Fruit fly (Drosophila melanogaster): ENCODE results near the gene CG33203.

CG33203 gene

dm6 chr3R:28831626-28832267 is 55.8 kb downstream of the CG33203 start, which contains the start of gene WASp:
TSS of gene WASp (minus strand) at chr3R:28832024.
- peak; percentile 48 for TF ChIP-seq CG31627 (GFP tag; optimal IDR thresholded peaks at IDR 0.05)
- TF ChIP-seq Lpt (GFP tag; optimal IDR thresholded peaks at IDR 0.05) = peak; percentile 9
- no peak for TF ChIP-seq svp (GFP tag)
- TF ChIP-seq CG11294 (GFP tag; IDR thresholded peaks at IDR 0.05) = no peak
- TF ChIP-seq CG1621 (tag; optimal IDR thresholded peaks at IDR 0.05) = no peak
- no peak for TF ChIP-seq CG9139 (GFP tag; optimal IDR thresholded peaks at IDR 0.05)
- peak in 1 of 2 experiments; percentile 55 for TF ChIP-seq ss (GFP tag; optimal IDR thresholded peaks at IDR 0.05)
- no peak for TF ChIP-seq CG10669 (GFP tag; optimal IDR thresholded peaks at IDR 0.05)
- peak; percentile 21 for TF ChIP-seq Sox15 (GFP tag; optimal IDR thresholded peaks at IDR 0.05)
- TF ChIP-seq CG11762 (GFP tag; optimal IDR thresholded peaks at IDR 0.05; ENCODE audit: insufficient read depth) = no peak
- no peak for TF ChIP-seq CG11902 (GFP tag; optimal IDR thresholded peaks at IDR 0.05)
- TF ChIP-seq CG3919 (GFP tag; optimal IDR thresholded peaks at IDR 0.05) = no peak
- no peak for TF ChIP-seq Smox (GFP tag; optimal IDR thresholded peaks at IDR 0.05)
- TF ChIP-seq CG34406 (GFP tag; optimal IDR thresholded peaks at IDR 0.05) = no peak
- TF ChIP-seq cyc (GFP tag; optimal IDR thresholded peaks at IDR 0.05) = no peak
- TF ChIP-seq vri (GFP tag; optimal IDR thresholded peaks at IDR 0.05) = no peak
- peak; percentile 47 for TF ChIP-seq dac (GFP tag; optimal IDR thresholded peaks at IDR 0.05)
- TF ChIP-seq dsx (GFP tag; optimal IDR thresholded peaks at IDR 0.05; ENCODE audit: poor library complexity, severe bottlenecking) = no peak
- TF ChIP-seq Sox102F (GFP tag; optimal IDR thresholded peaks at IDR 0.05) = no peak
- TF ChIP-seq spab (GFP tag; optimal IDR thresholded peaks at IDR 0.05) = no peak
- TF ChIP-seq net (GFP tag; optimal IDR thresholded peaks at IDR 0.05) = no peak
- no peak for TF ChIP-seq Eip93F (GFP tag; optimal IDR thresholded peaks at IDR 0.05)
- TF ChIP-seq Blimp-1 (GFP tag; optimal IDR thresholded peaks at IDR 0.05) = no peak
- no peak for TF ChIP-seq eg (GFP tag; IDR thresholded peaks at IDR 0.05)
- TF ChIP-seq CG6792 (GFP tag; optimal IDR thresholded peaks at IDR 0.05) = no peak
- TF ChIP-seq CG3032 (tag; optimal IDR thresholded peaks at IDR 0.05) = peak; percentile 44
- peak; percentile 23 for TF ChIP-seq CG6276 (GFP tag; optimal IDR thresholded peaks at IDR 0.05)
- TF ChIP-seq CG6808 (GFP tag; optimal IDR thresholded peaks at IDR 0.05) = peak; percentile 51
- no peak for TF ChIP-seq fkh (GFP tag; optimal IDR thresholded peaks at IDR 0.05)
- TF ChIP-seq CG32006 (GFP tag; optimal IDR thresholded peaks at IDR 0.05) = peak; percentile 35
- TF ChIP-seq esn (GFP tag; optimal IDR thresholded peaks at IDR 0.05) = peak; percentile 64
- TF ChIP-seq pdm3 (GFP tag; optimal IDR thresholded peaks at IDR 0.05) = peak; percentile 66
- no peak for TF ChIP-seq OdsH (GFP tag; optimal IDR thresholded peaks at IDR 0.05)
- TF ChIP-seq Ets96B (tag; optimal IDR thresholded peaks at IDR 0.05) = no peak
- TF ChIP-seq CG8119 (GFP tag; IDR thresholded peaks at IDR 0.05) = peak; percentile 58; the same call in 2 of the 3 replicates
- peak; percentile 59 for TF ChIP-seq CG16779 (tag; optimal IDR thresholded peaks at IDR 0.05)
- TF ChIP-seq CG8632 (GFP tag; optimal IDR thresholded peaks at IDR 0.05) = no peak
- TF ChIP-seq Ets21C (GFP tag; optimal IDR thresholded peaks at IDR 0.05) = peak; percentile 26
- no peak for TF ChIP-seq topi (GFP tag; optimal IDR thresholded peaks at IDR 0.05)
- no peak for TF ChIP-seq CG7368 (GFP tag; optimal IDR thresholded peaks at IDR 0.05)
- peak; percentile 56 for TF ChIP-seq acj6 (GFP tag; optimal IDR thresholded peaks at IDR 0.05)
- TF ChIP-seq lz (GFP tag; optimal IDR thresholded peaks at IDR 0.05) = peak; percentile 68
- no peak; the same call in 1 of the 2 replicates for TF ChIP-seq Gug (GFP tag; IDR thresholded peaks at IDR 0.05)
- peak; percentile 73 for TF ChIP-seq CG6163 (GFP tag; IDR thresholded peaks at IDR 0.05)
- TF ChIP-seq CG6854 (GFP tag; optimal IDR thresholded peaks at IDR 0.05) = peak; percentile 51
- TF ChIP-seq Hr38 (GFP tag; optimal IDR thresholded peaks at IDR 0.05) = no peak
- TF ChIP-seq fd85E (GFP tag; optimal IDR thresholded peaks at IDR 0.05) = peak; percentile 51
- no peak for TF ChIP-seq Met (GFP tag; optimal IDR thresholded peaks at IDR 0.05)
- peak; percentile 85 for TF ChIP-seq Eip78C (GFP tag)
- TF ChIP-seq fd59A (GFP tag; optimal IDR thresholded peaks at IDR 0.05) = peak; percentile 3
- no peak for TF ChIP-seq CG8319 (GFP tag; optimal IDR thresholded peaks at IDR 0.05)
- no peak for TF ChIP-seq Hr4 (GFP tag; optimal IDR thresholded peaks at IDR 0.05)

All from whole organism, prepupa.